Worm (Caenorhabditis elegans) whole organism, mixed stage, embryonic: ENCODE data around the gene srsx-2.
"Not testable (repeated sequence)": the region's sequence is repeated elsewhere in the genome, so short reads cannot be mapped to it uniquely, and the experiment has no call there.

Experiments
- M03D4.4 ChIP-seq: sonication (generic microtip); optimal IDR thresholded peaks from 2 replicates; lab custom pipeline; 2017; ENCODE audit warnings: mild to moderate bottlenecking, missing genetic modification characterization, missing compliant biosample characterization
- ceh-83 ChIP-seq: fragments of 200-800 bp; sonication (Bioruptor generic); optimal IDR thresholded peaks from 2 replicates; lab custom pipeline; 2018; ENCODE audit warnings: mild to moderate bottlenecking, missing genetic modification characterization, missing compliant biosample characterization
- ces-1 ChIP-seq: fragments of 150-350 bp; optimal IDR thresholded peaks from 2 replicates; lab custom pipeline; 2014; ENCODE audit warnings: missing biosample characterization, missing genetic modification reagents, missing genetic modification characterization
- cnd-1 ChIP-seq: fragments of 200-800 bp; sonication (Bioruptor generic); optimal IDR thresholded peaks from 2 replicates; lab custom pipeline; 2018; ENCODE audit warnings: mild to moderate bottlenecking, missing genetic modification characterization, missing compliant biosample characterization
- drap-1 ChIP-seq: fragments of 200-800 bp; sonication (Bioruptor generic); optimal IDR thresholded peaks from 3 replicates; lab custom pipeline; 2018; ENCODE audit warnings: mild to moderate bottlenecking, missing genetic modification characterization, missing compliant biosample characterization
- ham-2 ChIP-seq: fragments of 200-800 bp; sonication (Bioruptor generic); optimal IDR thresholded peaks from 2 replicates; lab custom pipeline; 2018; ENCODE audit warnings: mild to moderate bottlenecking, missing genetic modification characterization, missing compliant biosample characterization
- hlh-1 ChIP-seq: fragments of 150-350 bp; optimal IDR thresholded peaks from 2 replicates; lab custom pipeline; 2014; ENCODE audit warnings: missing biosample characterization, missing genetic modification reagents, missing genetic modification characterization
- lsy-2 ChIP-seq: fragments of 150-350 bp; optimal IDR thresholded peaks from 2 replicates; lab custom pipeline; 2014; ENCODE audit warnings: missing biosample characterization, missing genetic modification characterization
- mls-2 ChIP-seq: sonication (generic microtip); optimal IDR thresholded peaks from 2 replicates; lab custom pipeline; 2016; ENCODE audit warnings: mild to moderate bottlenecking, missing genetic modification characterization, moderate library complexity, missing compliant biosample characterization
- nhr-12 ChIP-seq: fragments of 150-350 bp; optimal IDR thresholded peaks from 2 replicates; lab custom pipeline; 2014; ENCODE audit warnings: missing biosample characterization, missing genetic modification characterization
- nhr-2 ChIP-seq: fragments of 150-350 bp; optimal IDR thresholded peaks from 2 replicates; lab custom pipeline; 2014; ENCODE audit warnings: missing biosample characterization, missing genetic modification characterization
- nhr-237 ChIP-seq: fragments of 150-350 bp; optimal IDR thresholded peaks from 2 replicates; lab custom pipeline; 2014; ENCODE audit warnings: missing biosample characterization, missing genetic modification characterization
- nhr-28 ChIP-seq: fragments of 150-350 bp; optimal IDR thresholded peaks from 2 replicates; lab custom pipeline; 2014; ENCODE audit warnings: missing biosample characterization, missing genetic modification characterization
- tbx-8 ChIP-seq: fragments of 200-800 bp; sonication (Bioruptor generic); optimal IDR thresholded peaks from 2 replicates; lab custom pipeline; 2018; ENCODE audit warnings: mild to moderate bottlenecking, missing genetic modification characterization, moderate library complexity, missing compliant biosample characterization
- unc-39 ChIP-seq: fragments of 150-350 bp; optimal IDR thresholded peaks from 2 replicates; lab custom pipeline; 2014; ENCODE audit warnings: missing biosample characterization, missing genetic modification characterization
- unc-62 ChIP-seq: fragments of 150-350 bp; optimal IDR thresholded peaks from 2 replicates; lab custom pipeline; 2014; ENCODE audit warnings: missing biosample characterization, missing genetic modification reagents, missing genetic modification characterization

Gene srsx-2

DNA sequence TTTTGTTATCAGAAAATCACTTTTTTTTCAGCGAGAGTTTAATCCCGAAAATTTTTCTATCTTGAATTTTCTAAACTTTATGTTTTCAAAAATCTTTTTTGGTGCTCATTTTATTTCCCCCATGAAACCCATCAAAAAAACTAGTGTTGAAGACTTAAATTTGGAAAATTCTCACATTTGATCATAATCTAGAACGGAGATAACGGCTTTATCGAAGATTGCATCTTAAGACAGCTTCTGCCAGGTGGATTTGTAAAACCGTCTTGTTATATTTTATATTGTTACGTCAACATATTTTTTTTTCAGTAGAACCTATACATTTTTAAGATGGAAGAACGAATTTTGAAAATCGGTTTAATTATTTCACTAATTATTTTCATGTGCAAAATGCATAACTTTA lies 23.3 kb downstream of the srsx-2 start, which contains the start of gene T27C5.12:
Gene T27C5.12 (plus strand): TSS at position 301 of the 400 bp plus-strand sequence.
- TF ChIP-seq hlh-1 (tag; lab: Kevin White, UChicago): no peak
- no peak for TF ChIP-seq tbx-8
- TF ChIP-seq nhr-12 (tag; lab: Kevin White, UChicago): no peak
- TF ChIP-seq mls-2 (tag; lab: Kevin White, UChicago): no peak
- no peak for TF ChIP-seq drap-1
- TF ChIP-seq nhr-237 (tag; lab: Kevin White, UChicago): no peak
- TF ChIP-seq ham-2 (GFP tag; lab: Kevin White, UChicago): no peak
- TF ChIP-seq nhr-28: no peak
- TF ChIP-seq M03D4.4 (tag; lab: Kevin White, UChicago): no peak
- no peak for TF ChIP-seq ceh-83 (GFP tag; lab: Kevin White, UChicago)
- TF ChIP-seq unc-39 (tag; lab: Kevin White, UChicago): no peak
- TF ChIP-seq unc-62 (GFP tag; lab: Kevin White, UChicago): no peak
- TF ChIP-seq nhr-2 (tag; lab: Kevin White, UChicago): no peak

DNA sequence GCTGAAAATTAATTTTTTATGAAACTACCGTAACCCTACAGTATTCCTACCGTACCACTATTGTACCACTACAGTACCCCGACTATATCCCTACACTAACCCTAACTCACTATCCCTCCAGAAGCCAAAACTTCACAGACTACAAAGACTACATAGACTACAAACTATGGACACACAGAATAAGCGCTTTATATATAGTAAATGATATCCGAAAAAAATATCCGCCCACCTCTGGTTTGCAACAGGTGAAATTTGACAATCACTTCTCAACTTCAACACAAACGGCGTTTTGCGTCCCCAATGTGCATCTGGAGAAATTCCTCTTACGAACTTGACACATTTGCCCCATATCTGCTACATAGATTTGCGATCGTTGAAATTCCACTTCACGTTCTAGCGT lies 28.3 kb downstream of the srsx-2 start, which contains the start of gene srh-132:
Gene srh-132 (plus strand): TSS at position 301 of the 400 bp plus-strand sequence.
- TF ChIP-seq ces-1; lsy-2 (tag; lab: Kevin White, UChicago); unc-39 (tag; lab: Kevin White, UChicago): not testable (repeated sequence)

DNA sequence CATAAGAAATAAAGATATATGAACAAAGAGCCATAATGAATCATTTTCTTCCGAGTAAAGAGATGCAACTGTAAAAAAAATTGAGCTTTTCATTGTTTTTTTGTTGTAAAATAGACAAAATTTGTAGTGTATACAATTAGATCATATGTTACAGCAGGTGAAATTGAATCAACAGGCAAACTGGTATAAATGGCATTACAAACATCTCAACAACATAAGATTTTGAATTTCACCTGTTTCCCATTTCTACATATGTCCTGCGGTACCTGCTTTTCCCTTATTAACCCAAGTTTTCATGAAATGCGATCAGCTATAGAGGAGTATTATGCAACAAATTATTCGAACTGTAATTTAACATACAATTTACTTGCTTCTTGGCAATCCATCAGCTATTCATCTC lies 42.8 kb downstream of the srsx-2 start, which contains the start of gene srh-120:
Gene srh-120 (plus strand): TSS at position 301 of the 400 bp plus-strand sequence.
- TF ChIP-seq cnd-1 (tag; lab: Kevin White, UChicago): no peak
